Fruit fly (Drosophila melanogaster) whole organism, embryonic: ENCODE results near the gene Cdc6.

Experiments used
- Bgb ChIP-seq: fragments of 200-800 bp; sonication (Bioruptor generic); IDR thresholded peaks from 2 replicates; pipeline ENCODE4 v1.3.6; 2022; ENCODE audit warnings: missing biosample characterization, missing genetic modification characterization; ENCODE audit not compliant: partially characterized antibody
- CG10543 ChIP-seq: fragments of 200-800 bp; sonication (Bioruptor generic); optimal IDR thresholded peaks from 3 replicates; lab custom pipeline; 2017; ENCODE audit warnings: missing biosample characterization, mild to moderate bottlenecking, missing genetic modification characterization, moderate library complexity
- CG10654 ChIP-seq: fragments of 200-800 bp; sonication (Bioruptor generic); optimal IDR thresholded peaks from 2 replicates; lab custom pipeline; 2016; ENCODE audit warnings: missing biosample characterization, missing genetic modification characterization
- CG12769 ChIP-seq: fragments of 200-800 bp; sonication (Bioruptor generic); optimal IDR thresholded peaks from 2 replicates; lab custom pipeline; 2019; ENCODE audit warnings: missing biosample characterization, mild to moderate bottlenecking, missing genetic modification characterization, moderate library complexity
- CG14667 ChIP-seq: fragments of 200-800 bp; sonication (Bioruptor generic); IDR thresholded peaks from 2 replicates; pipeline ENCODE4 v1.3.6; 2022; ENCODE audit warnings: missing biosample characterization, missing genetic modification characterization
- CG14710 ChIP-seq: fragments of 200-800 bp; sonication (Bioruptor generic); optimal IDR thresholded peaks from 3 replicates; lab custom pipeline; 2019; ENCODE audit warnings: missing biosample characterization, mild to moderate bottlenecking, missing genetic modification characterization, moderate library complexity
- CG18011 ChIP-seq: fragments of 200-800 bp; sonication (Bioruptor generic); optimal IDR thresholded peaks from 2 replicates; lab custom pipeline; 2017; ENCODE audit warnings: missing biosample characterization, missing genetic modification characterization, mild to moderate bottlenecking, moderate library complexity, missing genotype
- CG34224 ChIP-seq: fragments of 200-800 bp; sonication (Bioruptor generic); IDR thresholded peaks from 3 replicates; pipeline ENCODE4 v1.3.6; 2022; ENCODE audit warnings: missing biosample characterization, missing genetic modification characterization; ENCODE audit not compliant: partially characterized antibody
- CG42726 ChIP-seq: fragments of 200-800 bp; sonication (Bioruptor generic); IDR thresholded peaks from 2 replicates; pipeline ENCODE4 v1.3.6; 2022; ENCODE audit warnings: missing biosample characterization, missing genetic modification characterization; ENCODE audit not compliant: partially characterized antibody
- CG4707 ChIP-seq: fragments of 200-800 bp; sonication (Bioruptor generic); optimal IDR thresholded peaks from 2 replicates; lab custom pipeline; 2018; ENCODE audit warnings: missing biosample characterization, mild to moderate bottlenecking, missing genetic modification characterization, moderate library complexity
- CG7357 ChIP-seq: fragments of 200-800 bp; sonication (Bioruptor generic); IDR thresholded peaks from 3 replicates; pipeline ENCODE4 v1.3.6; 2022; ENCODE audit warnings: missing biosample characterization, missing genetic modification characterization
- CG8359 ChIP-seq: fragments of 200-800 bp; sonication (Bioruptor generic); optimal IDR thresholded peaks from 2 replicates; lab custom pipeline; 2017; ENCODE audit warnings: missing biosample characterization, mild to moderate bottlenecking, missing genetic modification characterization, borderline replicate concordance
- CG9215 ChIP-seq: fragments of 200-800 bp; sonication (Bioruptor generic); IDR thresholded peaks from 2 replicates; pipeline ENCODE4 v1.3.6; 2022; ENCODE audit warnings: missing biosample characterization, missing genetic modification characterization
- CTCF ChIP-seq: fragments of 200-800 bp; sonication (Bioruptor generic); optimal IDR thresholded peaks from 2 replicates; lab custom pipeline; 2017; ENCODE audit warnings: missing biosample characterization, mild to moderate bottlenecking, missing genetic modification characterization, moderate library complexity
- CrebB ChIP-seq: fragments of 200-800 bp; sonication (Bioruptor generic); optimal IDR thresholded peaks from 3 replicates; lab custom pipeline; 2018; ENCODE audit warnings: missing biosample characterization, mild to moderate bottlenecking, missing genetic modification characterization
- Deaf1 ChIP-seq: fragments of 200-800 bp; optimal IDR thresholded peaks from 3 replicates; lab custom pipeline; 2019; ENCODE audit warnings: missing biosample characterization, mild to moderate bottlenecking, missing genetic modification characterization, moderate library complexity
- H2.0 ChIP-seq: fragments of 200-800 bp; sonication (Bioruptor generic); IDR thresholded peaks from 2 replicates; pipeline ENCODE4 v1.3.6; 2022; ENCODE audit warnings: missing biosample characterization, missing genetic modification characterization
- Hr51 ChIP-seq, 2 experiments: fragments of 200-800 bp; sonication (Bioruptor generic); optimal IDR thresholded peaks; 2 replicates in 1 of 2; 3 replicates in 1 of 2; lab custom pipeline; 2016 to 2018; ENCODE audit warnings: missing biosample characterization in 2 of 2, missing genetic modification characterization in 2 of 2, mild to moderate bottlenecking in 1 of 2, moderate library complexity in 1 of 2
- Med ChIP-seq: fragments of 200-800 bp; sonication (Bioruptor generic); peaks from one replicate; lab custom pipeline; 2016; ENCODE audit warnings: missing biosample characterization, missing genetic modification characterization, mild to moderate bottlenecking, inconsistent platforms, moderate library complexity
- Opbp ChIP-seq: fragments of 200-800 bp; sonication (Bioruptor generic); IDR thresholded peaks from 3 replicates; pipeline ENCODE4 v1.3.6; 2022; ENCODE audit warnings: missing biosample characterization, missing genetic modification characterization; ENCODE audit not compliant: partially characterized antibody
- Sox100B ChIP-seq: fragments of 200-800 bp; sonication (Bioruptor generic); optimal IDR thresholded peaks from 3 replicates; lab custom pipeline; 2018; ENCODE audit warnings: missing biosample characterization, mild to moderate bottlenecking, missing genetic modification characterization
- Taf1 ChIP-seq: fragments of 200-800 bp; sonication (Bioruptor generic); IDR thresholded peaks from 2 replicates; pipeline ENCODE4 v1.3.6; 2022; ENCODE audit warnings: missing biosample characterization, missing genetic modification characterization
- Trl ChIP-seq, 3 experiments: fragments of >200 bp in 2 of 3; fragments of 200-800 bp in 1 of 3; sonication (Bioruptor generic) in 1 of 3; optimal IDR thresholded peaks; 2 replicates in 1 of 3; 3 replicates in 2 of 3; lab custom pipeline; 2016 to 2017; ENCODE audit warnings: missing biosample characterization in 1 of 3, missing genetic modification characterization in 1 of 3
- Vsx1 ChIP-seq: fragments of 200-800 bp; sonication (Bioruptor generic); optimal IDR thresholded peaks from 2 replicates; lab custom pipeline; 2017; ENCODE audit warnings: missing biosample characterization, mild to moderate bottlenecking, missing genetic modification characterization, missing genetic modification reagents
- Xbp1 ChIP-seq: fragments of 200-800 bp; sonication (Bioruptor generic); optimal IDR thresholded peaks from 3 replicates; lab custom pipeline; 2016; ENCODE audit warnings: missing biosample characterization, mild to moderate bottlenecking, missing genetic modification characterization
- ac ChIP-seq: fragments of 200-800 bp; sonication (Bioruptor generic); optimal IDR thresholded peaks from 3 replicates; lab custom pipeline; 2017; ENCODE audit warnings: missing biosample characterization, mild to moderate bottlenecking, missing genetic modification characterization
- bab2 ChIP-seq: fragments of 200-800 bp; sonication (Bioruptor generic); optimal IDR thresholded peaks from 2 replicates; lab custom pipeline; 2016; ENCODE audit warnings: missing biosample characterization, missing genetic modification characterization
- bcd ChIP-seq: fragments of 200-800 bp; sonication (Bioruptor generic); optimal IDR thresholded peaks from 2 replicates; lab custom pipeline; 2017; ENCODE audit warnings: missing biosample characterization, mild to moderate bottlenecking, missing genetic modification characterization
- cg ChIP-seq: fragments of 200-800 bp; sonication (Bioruptor generic); optimal IDR thresholded peaks from 3 replicates; lab custom pipeline; 2019; ENCODE audit warnings: missing biosample characterization, mild to moderate bottlenecking, missing genetic modification characterization, moderate library complexity
- crc ChIP-seq: fragments of 200-800 bp; sonication (Bioruptor generic); optimal IDR thresholded peaks from 2 replicates; lab custom pipeline; 2016; ENCODE audit warnings: missing biosample characterization, missing genetic modification characterization
- croc ChIP-seq: fragments of 200-800 bp; sonication (Bioruptor generic); conservative IDR thresholded peaks from 3 replicates; pipeline ENCODE4 v1.3.6; 2022; ENCODE audit warnings: missing biosample characterization, missing genetic modification characterization
- crol ChIP-seq: fragments of 200-800 bp; sonication (Bioruptor generic); IDR thresholded peaks from 2 replicates; pipeline ENCODE4 v1.3.6; 2022; ENCODE audit warnings: missing biosample characterization, missing genetic modification characterization
- dan ChIP-seq: fragments of 200-800 bp; sonication (Bioruptor generic); IDR thresholded peaks from 2 replicates; pipeline ENCODE4 v1.3.6; 2022; ENCODE audit warnings: missing biosample characterization, missing genetic modification characterization
- emc ChIP-seq: fragments of 200-800 bp; sonication (Bioruptor generic); optimal IDR thresholded peaks from 2 replicates; lab custom pipeline; 2016; ENCODE audit warnings: missing biosample characterization, missing genetic modification characterization
- ems ChIP-seq: fragments of 200-800 bp; sonication (Bioruptor generic); optimal IDR thresholded peaks from 3 replicates; lab custom pipeline; 2016; ENCODE audit warnings: missing biosample characterization, missing genetic modification characterization
- eyg ChIP-seq: fragments of 200-800 bp; sonication (Bioruptor generic); optimal IDR thresholded peaks from 3 replicates; lab custom pipeline; 2016; ENCODE audit warnings: missing biosample characterization, missing genetic modification characterization
- ham ChIP-seq: fragments of 200-800 bp; sonication (Bioruptor generic); IDR thresholded peaks from 2 replicates; pipeline ENCODE4 v1.3.6; 2022; ENCODE audit warnings: missing biosample characterization, missing genetic modification characterization
- her ChIP-seq: fragments of 200-800 bp; sonication (Bioruptor generic); optimal IDR thresholded peaks from 2 replicates; lab custom pipeline; 2016; ENCODE audit warnings: missing biosample characterization, missing genetic modification characterization
- hkb ChIP-seq, 2 experiments: fragments of 200-800 bp in 1 of 2; fragments of >200 bp in 1 of 2; sonication (Bioruptor generic) in 1 of 2; IDR thresholded peaks in 1 of 2; optimal IDR thresholded peaks in 1 of 2; 2 replicates each; pipeline versions ENCODE4 v1.3.6 to Lab custom; 2017 to 2022; ENCODE audit warnings: missing biosample characterization in 1 of 2, missing genetic modification characterization in 1 of 2
- pfk ChIP-seq: fragments of 200-800 bp; sonication (Bioruptor generic); optimal IDR thresholded peaks from 2 replicates; lab custom pipeline; 2018; ENCODE audit warnings: missing biosample characterization, mild to moderate bottlenecking, missing genetic modification characterization, moderate library complexity
- salm ChIP-seq: fragments of 200-800 bp; sonication (Bioruptor generic); optimal IDR thresholded peaks from 2 replicates; lab custom pipeline; 2018; ENCODE audit warnings: missing biosample characterization, mild to moderate bottlenecking, missing genetic modification characterization
- sd ChIP-seq: fragments of 200-800 bp; sonication (Bioruptor generic); optimal IDR thresholded peaks from 3 replicates; lab custom pipeline; 2018; ENCODE audit warnings: missing biosample characterization, mild to moderate bottlenecking, missing genetic modification characterization, moderate library complexity
- sisA ChIP-seq: fragments of 200-800 bp; sonication (Bioruptor generic); IDR thresholded peaks from 2 replicates; pipeline ENCODE4 v1.3.6; 2022; ENCODE audit warnings: missing biosample characterization, missing genetic modification characterization
- sr ChIP-seq: fragments of 200-800 bp; sonication (Bioruptor generic); IDR thresholded peaks from 3 replicates; pipeline ENCODE4 v1.3.6; 2022; ENCODE audit warnings: missing biosample characterization, missing genetic modification characterization
- trem ChIP-seq: fragments of 200-800 bp; optimal IDR thresholded peaks from 3 replicates; lab custom pipeline; 2019; ENCODE audit warnings: missing biosample characterization, mild to moderate bottlenecking, missing genetic modification characterization, moderate library complexity
- unpg ChIP-seq: fragments of 200-800 bp; sonication (Bioruptor generic); optimal IDR thresholded peaks from 3 replicates; lab custom pipeline; 2018; ENCODE audit warnings: missing biosample characterization, mild to moderate bottlenecking, missing genetic modification characterization, moderate library complexity
- zen2 ChIP-seq: fragments of 200-800 bp; sonication (Bioruptor generic); IDR thresholded peaks from 3 replicates; pipeline ENCODE4 v1.3.6; 2022; ENCODE audit warnings: missing biosample characterization, missing genetic modification characterization; ENCODE audit not compliant: partially characterized antibody

Cdc6 gene

dm6 chr3L:8629701-8630343, 4.0 kb downstream of the Cdc6 start:
- TF ChIP-seq sr (GFP tag; lab: Robert Waterston, UW), result peak; percentile 87
- peak; percentile 51 for TF ChIP-seq CG12769
- TF ChIP-seq Med, result peak; percentile 73
- peak; percentile 65 for TF ChIP-seq CG10543 (GFP tag; lab: Kevin White, UChicago)
- TF ChIP-seq zen2 (GFP tag; lab: Robert Waterston, UW), result no peak
- peak; percentile 88 for TF ChIP-seq sd (tag; lab: Kevin White, UChicago)
- TF ChIP-seq salm (tag; lab: Kevin White, UChicago), result no peak
- TF ChIP-seq Deaf1 (tag; lab: Kevin White, UChicago), result peak; percentile 22
- peak; percentile 0 for TF ChIP-seq cg
- 0 out of 2 replicates have a peak, but pooled peaks have one; percentile 11 for TF ChIP-seq crol
- no peak for TF ChIP-seq CG34224 (GFP tag; lab: Robert Waterston, UW)

dm6 chr3L:8628964-8629363, 4.9 kb downstream of the Cdc6 start:
- TF ChIP-seq CrebB (tag; lab: Kevin White, UChicago), result no peak
- TF ChIP-seq CG18011, result no peak
- peak; percentile 67 for TF ChIP-seq unpg (GFP tag; lab: Kevin White, UChicago)
- TF ChIP-seq Vsx1 (GFP tag; lab: Kevin White, UChicago), result no peak
- TF ChIP-seq croc, result peak; percentile 67; the same call in 1 of the 3 replicates
- TF ChIP-seq pfk (GFP tag; lab: Kevin White, UChicago), result no peak
- no peak for TF ChIP-seq Hr51 (GFP tag; optimal IDR thresholded peaks at IDR 0.05; lab: Kevin White, UChicago)
- TF ChIP-seq CG4707 (GFP tag; lab: Kevin White, UChicago), result no peak
- TF ChIP-seq her, result no peak
- peak; percentile 11 for TF ChIP-seq CG8359 (GFP tag; lab: Kevin White, UChicago)
- TF ChIP-seq CG10543 (GFP tag; lab: Kevin White, UChicago), result peak; percentile 30
- peak; percentile 71 for TF ChIP-seq Sox100B (GFP tag; lab: Kevin White, UChicago)
- TF ChIP-seq sisA (GFP tag; lab: Robert Waterston, UW), result peak; percentile 60
- no peak for TF ChIP-seq emc
- peak; percentile 52; the same call in 1 of the 2 replicates for TF ChIP-seq H2.0 (GFP tag; lab: Robert Waterston, UW)
- no peak for TF ChIP-seq dan (GFP tag; lab: Robert Waterston, UW)
- TF ChIP-seq CTCF (GFP tag; lab: Kevin White, UChicago), result no peak
- TF ChIP-seq CG14710 (tag; lab: Kevin White, UChicago), result peak; percentile 72
- no peak for TF ChIP-seq bab2
- TF ChIP-seq Xbp1 (GFP tag; lab: Kevin White, UChicago), result peak; percentile 50
- TF ChIP-seq Trl (optimal IDR thresholded peaks at IDR 0.05; lab: Kevin White, UChicago), result no peak
- TF ChIP-seq Trl (GFP tag; optimal IDR thresholded peaks at IDR 0.05; lab: Kevin White, UChicago), result no peak
- TF ChIP-seq crc, result no peak
- TF ChIP-seq CG14667 (GFP tag; lab: Robert Waterston, UW), result peak; percentile 82
- no peak for TF ChIP-seq Bgb
- peak; percentile 40 for TF ChIP-seq CG10654
- TF ChIP-seq Taf1 (GFP tag; lab: Robert Waterston, UW), result peak; percentile 39; the same call in 1 of the 2 replicates
- TF ChIP-seq hkb (optimal IDR thresholded peaks at IDR 0.05; lab: Kevin White, UChicago), result no peak
- TF ChIP-seq hkb (GFP tag; IDR thresholded peaks at IDR 0.05; lab: Robert Waterston, UW), result peak; percentile 86
- no peak for TF ChIP-seq CG42726 (GFP tag; lab: Robert Waterston, UW)
- peak; percentile 65; the same call in 1 of the 2 replicates for TF ChIP-seq CG9215
- no peak for TF ChIP-seq eyg (GFP tag; lab: Kevin White, UChicago)
- TF ChIP-seq ems (GFP tag; lab: Kevin White, UChicago), result no peak
- peak; percentile 59 for TF ChIP-seq CG7357
- TF ChIP-seq trem (tag; lab: Kevin White, UChicago), result peak; percentile 58
- peak; percentile 64 for TF ChIP-seq bcd (GFP tag; lab: Kevin White, UChicago)
- TF ChIP-seq ham, result no peak
- TF ChIP-seq Opbp, result no peak
- TF ChIP-seq ac, result no peak
